Worm (Caenorhabditis elegans): ENCODE data around the gene cdr-2.

Gene cdr-2

DNA sequence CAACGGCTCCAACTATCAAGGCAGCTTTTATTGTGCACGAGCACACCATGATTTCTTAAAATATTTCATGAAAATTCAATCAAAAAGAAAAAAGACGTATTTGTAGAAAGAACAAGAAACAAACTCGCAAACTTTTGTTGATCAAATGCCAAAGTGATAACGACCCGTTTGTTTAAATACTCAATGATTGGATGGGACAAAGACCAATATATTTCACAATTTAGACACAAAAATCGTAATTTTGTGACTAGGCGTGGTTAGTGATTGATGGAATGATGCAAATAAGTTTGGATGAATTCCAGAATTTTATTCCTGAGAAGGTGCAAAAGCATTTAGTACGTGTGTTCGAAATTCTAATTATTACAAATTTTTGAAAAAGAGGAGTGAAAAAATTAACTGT lies at the start of gene cdr-2:
Gene cdr-2 (minus strand): TSS at position 54 of the 400 bp plus-strand sequence.
- no peak for TF ChIP-seq unc-62 (GFP tag; optimal IDR thresholded peaks at IDR 0.05)

DNA sequence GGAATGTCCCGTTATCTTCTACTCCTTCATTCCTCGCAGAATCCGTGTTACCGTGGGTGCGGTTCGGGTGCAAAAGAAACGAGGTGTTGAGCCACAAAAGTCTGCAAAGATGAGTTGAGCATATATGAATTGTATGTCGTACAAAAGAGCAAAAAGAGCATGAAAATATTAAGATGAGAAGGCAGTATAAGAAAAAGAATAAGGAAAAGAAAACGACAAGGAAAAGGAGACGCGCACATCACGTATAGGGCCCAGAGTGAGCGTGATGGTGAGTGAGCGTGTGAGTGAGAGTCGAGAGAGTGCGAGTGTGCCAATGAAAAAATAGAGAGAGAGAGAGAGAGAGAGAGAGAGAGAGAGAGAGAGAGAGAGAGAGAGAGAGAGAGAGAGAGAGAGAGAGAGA lies 47.4 kb upstream of the cdr-2 start, which contains the start of gene egl-10:
Gene egl-10 (minus strand): TSS at position 101 of the 400 bp plus-strand sequence.
- TF ChIP-seq unc-62 (GFP tag; optimal IDR thresholded peaks at IDR 0.05): no peak

DNA sequence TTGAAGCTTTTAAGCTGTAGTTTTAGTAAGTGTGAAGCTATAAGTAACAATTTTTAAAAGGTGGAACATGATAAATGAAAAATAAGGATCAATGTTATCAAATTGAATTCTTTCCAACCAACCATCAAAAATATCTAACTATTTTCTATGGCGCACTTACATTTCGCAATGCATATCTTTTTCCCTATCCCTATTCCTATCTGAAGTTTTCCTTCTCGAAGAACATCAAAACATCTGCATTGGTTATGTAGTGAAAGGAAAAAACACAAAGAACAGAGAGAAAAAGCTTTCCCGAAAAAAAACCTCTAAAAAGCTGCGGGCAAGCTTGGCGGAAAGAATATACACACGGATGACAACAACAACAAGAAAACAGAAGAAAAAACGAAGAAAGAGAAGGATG lies 45.1 kb upstream of the cdr-2 start:
- no peak for TF ChIP-seq unc-62 (GFP tag; optimal IDR thresholded peaks at IDR 0.05)

DNA sequence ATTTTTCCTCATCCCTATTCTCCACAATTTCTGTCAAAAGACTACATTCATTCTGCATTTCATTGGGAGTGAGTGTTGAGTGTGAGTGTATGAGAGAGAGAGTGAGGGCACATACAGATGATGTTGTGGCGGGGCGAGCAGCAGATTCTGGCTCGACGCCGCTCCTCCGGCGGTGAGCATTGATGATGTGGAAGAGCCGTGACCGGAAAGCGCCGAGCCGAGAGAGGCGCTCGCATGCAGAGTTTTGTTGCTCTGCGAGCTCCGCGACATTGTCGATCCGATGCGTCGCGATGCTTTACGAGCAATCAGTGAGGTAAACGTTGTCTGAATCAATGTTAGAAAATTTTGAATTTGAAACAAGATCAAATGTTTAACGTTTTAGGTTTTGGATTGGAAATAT lies 40.2 kb upstream of the cdr-2 start:
- TF ChIP-seq unc-62 (GFP tag; optimal IDR thresholded peaks at IDR 0.05): no peak

DNA sequence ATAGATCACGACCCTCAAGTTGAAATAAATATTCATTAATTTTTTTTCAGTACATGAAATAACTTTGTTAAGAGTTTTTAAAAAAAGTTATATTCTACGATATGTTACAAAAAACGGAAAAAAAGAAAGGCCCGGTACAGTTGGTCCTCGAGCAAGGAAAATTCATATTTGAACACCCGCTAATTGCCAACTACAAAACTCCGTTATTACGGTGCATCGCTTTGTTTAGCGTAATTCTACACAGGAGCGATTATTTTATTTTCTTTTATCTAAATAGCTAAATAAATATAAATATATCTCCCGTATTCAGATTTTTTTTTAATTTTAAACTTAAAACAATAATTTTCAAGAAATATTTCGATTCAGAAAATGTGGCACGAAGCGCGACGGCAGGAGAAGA lies 34.9 kb upstream of the cdr-2 start, which contains the start of gene F28C1.1:
Gene F28C1.1 (plus strand): TSS at position 365 of the 400 bp plus-strand sequence.
- TF ChIP-seq unc-62 (GFP tag; optimal IDR thresholded peaks at IDR 0.05): no peak

DNA sequence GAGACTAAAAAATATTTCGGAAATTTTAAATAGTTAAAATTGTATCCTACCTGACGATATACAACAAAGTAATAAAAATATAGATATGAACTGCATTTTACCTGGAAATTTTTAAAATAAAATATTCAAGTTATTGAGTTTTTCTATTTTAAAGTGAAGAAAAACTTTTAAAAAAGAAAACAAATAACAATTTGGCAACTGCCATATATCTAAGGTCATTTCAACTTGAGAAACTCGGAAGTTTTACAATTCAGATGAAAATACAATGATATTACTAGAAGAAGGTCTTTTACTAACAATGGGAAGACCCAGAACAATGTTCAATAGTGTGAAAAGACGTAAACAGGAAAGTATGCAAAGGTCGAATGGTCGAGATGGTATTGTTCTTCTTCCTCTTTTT lies 34.4 kb upstream of the cdr-2 start, which contains the start of gene C54D10.10:
Gene C54D10.10 (minus strand): TSS at position 101 of the 400 bp plus-strand sequence.
- no peak for TF ChIP-seq unc-62 (GFP tag; optimal IDR thresholded peaks at IDR 0.05)

DNA sequence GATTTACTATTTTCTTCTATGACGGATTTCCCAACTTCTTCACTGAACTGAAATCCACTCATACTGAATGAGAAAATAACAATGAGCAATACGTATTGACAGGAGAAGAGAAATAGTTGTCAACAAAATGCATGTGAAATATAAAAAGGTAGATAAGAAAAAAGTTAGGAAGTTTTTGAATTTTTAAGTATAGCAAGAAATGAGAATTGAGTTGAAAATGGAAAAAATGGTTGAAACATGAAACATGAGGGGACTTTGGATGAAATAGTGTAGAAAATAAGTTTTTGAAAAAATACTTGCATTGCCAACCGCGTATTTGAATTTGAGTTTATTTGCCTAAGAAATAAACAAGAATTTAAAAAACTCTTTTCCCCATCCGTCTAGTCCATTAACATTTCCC lies 31.4 kb upstream of the cdr-2 start, which contains the start of the genes pals-38 and C54D10.9:
Gene pals-38 (minus strand): TSS at position 101 of the 400 bp plus-strand sequence.
Gene C54D10.9 (plus strand): TSS at position 259 of the 400 bp plus-strand sequence.
- no peak for TF ChIP-seq unc-62 (GFP tag; optimal IDR thresholded peaks at IDR 0.05)

DNA sequence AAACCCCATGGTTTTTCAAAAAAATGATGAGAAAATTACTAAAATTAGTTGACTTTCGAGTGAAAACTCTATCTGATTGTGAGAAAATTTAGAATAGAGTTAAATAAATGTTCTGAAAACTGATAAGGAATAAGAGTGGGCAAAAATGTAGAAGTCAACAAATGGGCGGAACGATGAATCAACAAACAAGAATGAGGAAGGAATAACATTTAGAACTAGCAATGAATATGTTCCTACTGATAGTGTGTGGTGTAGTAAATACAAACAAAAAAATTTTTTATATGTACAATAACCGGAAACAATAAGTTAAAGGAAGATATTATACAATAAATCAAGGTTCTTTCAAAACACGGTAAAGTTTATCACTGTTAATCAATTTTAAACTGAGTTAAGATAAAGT lies 28.2 kb upstream of the cdr-2 start, which contains the start of gene pals-39:
Gene pals-39 (minus strand): TSS at position 101 of the 400 bp plus-strand sequence.
- no peak for TF ChIP-seq unc-62 (GFP tag; optimal IDR thresholded peaks at IDR 0.05)

DNA sequence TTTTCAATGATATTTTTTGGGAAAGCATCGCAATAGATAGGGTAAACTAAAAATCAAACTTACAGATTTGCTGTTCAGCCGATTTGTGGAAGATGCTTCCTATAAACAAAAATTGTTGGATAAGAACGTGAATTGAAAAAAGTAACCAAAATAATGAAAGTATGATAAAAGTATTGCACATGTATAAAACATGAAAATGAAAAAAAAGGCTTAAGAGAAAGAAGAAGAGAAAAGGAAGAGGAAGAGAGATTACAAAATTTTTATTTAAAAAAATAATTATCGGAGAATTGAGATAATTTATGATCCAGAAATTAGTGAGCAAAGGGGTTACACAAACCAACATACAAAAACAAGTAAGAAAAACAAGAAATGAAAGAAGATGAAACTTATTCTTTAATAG lies 25.9 kb upstream of the cdr-2 start, which contains the start of gene pals-37:
Gene pals-37 (minus strand): TSS at position 101 of the 400 bp plus-strand sequence.
- TF ChIP-seq unc-62 (GFP tag; optimal IDR thresholded peaks at IDR 0.05): no peak

DNA sequence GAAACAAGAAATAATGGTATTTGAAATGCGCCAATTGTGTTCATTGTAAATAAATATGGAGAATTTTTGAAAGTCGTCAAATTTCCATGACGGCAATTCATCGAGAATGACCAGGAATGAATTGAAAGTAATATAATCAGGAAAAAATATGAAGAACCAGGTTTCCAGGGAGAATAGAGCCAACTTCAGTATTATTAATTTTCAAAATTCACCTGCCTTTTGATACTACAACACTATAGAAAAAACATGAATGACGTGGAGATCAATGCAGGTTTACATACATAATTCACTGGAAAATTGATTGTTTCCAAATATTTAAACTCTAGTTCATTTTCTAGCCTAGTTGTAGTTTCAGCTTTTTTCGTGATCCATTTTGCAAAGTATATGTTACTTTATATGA lies 18.2 kb upstream of the cdr-2 start, which contains the start of gene srh-25:
Gene srh-25 (minus strand): TSS at position 101 of the 400 bp plus-strand sequence.
- no peak for TF ChIP-seq unc-62 (GFP tag; optimal IDR thresholded peaks at IDR 0.05)

DNA sequence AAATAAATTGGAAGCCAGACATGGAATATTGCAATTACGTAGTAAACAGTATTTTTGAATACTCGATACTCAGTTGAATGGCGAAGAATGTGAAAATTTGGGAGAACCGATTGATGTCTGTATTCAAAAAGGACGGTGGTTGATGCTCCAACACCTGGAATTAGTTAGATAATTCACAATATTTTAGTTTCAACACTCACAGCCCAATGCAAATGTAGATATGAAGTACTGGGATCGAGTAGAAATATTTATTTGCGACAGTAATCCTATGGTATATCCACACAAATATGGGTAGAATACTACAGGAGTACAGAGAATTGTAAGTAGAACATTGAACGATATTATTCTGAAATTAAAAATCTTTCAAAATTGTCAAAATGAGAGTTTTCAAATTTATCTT lies 17.6 kb upstream of the cdr-2 start:
- no peak for TF ChIP-seq unc-62 (GFP tag; optimal IDR thresholded peaks at IDR 0.05)

DNA sequence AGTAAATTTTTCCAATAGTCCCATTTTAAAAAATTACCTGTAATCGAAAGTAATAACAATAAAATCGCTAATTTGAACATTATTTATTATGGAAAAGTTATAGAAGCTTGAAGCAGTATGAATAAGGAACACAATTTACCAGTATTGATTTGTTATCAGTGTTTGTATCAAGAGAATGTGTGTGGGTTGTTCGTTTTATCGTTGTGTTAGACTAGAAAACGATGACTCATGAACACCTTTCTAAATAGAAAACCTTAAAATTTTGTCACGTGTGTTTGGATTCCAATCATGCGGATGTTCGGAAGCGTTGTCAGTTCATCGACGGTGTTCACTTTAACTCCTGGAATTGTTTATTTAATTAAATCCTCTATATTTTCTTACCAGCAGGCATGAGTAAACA lies 16.6 kb upstream of the cdr-2 start, which contains the start of gene C54D10.13:
Gene C54D10.13 (minus strand): TSS at position 179 of the 400 bp plus-strand sequence.
- TF ChIP-seq unc-62 (GFP tag; optimal IDR thresholded peaks at IDR 0.05): no peak

DNA sequence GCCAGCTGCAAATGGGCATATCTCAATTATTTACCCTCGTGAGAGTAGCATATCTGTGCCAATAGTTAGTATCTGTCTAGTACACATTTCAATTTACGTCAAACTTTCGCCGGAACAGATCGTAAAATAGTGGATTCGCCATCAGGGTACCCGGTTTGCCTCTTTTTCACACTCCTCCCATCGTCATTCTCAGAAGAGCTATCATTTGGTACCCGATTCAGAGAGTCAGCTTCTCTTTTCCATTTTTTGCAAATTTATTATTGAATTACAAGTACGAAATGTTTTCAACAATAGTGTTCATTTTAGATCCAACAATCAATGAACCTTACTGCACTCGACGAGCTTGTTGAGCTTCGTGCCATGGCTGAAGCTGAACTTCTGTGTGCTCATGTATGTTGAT lies 13.5 kb upstream of the cdr-2 start, which contains the start of gene C54D10.5:
Gene C54D10.5 (plus strand): TSS at position 301 of the 400 bp plus-strand sequence.
- no peak for TF ChIP-seq unc-62 (GFP tag; optimal IDR thresholded peaks at IDR 0.05)

DNA sequence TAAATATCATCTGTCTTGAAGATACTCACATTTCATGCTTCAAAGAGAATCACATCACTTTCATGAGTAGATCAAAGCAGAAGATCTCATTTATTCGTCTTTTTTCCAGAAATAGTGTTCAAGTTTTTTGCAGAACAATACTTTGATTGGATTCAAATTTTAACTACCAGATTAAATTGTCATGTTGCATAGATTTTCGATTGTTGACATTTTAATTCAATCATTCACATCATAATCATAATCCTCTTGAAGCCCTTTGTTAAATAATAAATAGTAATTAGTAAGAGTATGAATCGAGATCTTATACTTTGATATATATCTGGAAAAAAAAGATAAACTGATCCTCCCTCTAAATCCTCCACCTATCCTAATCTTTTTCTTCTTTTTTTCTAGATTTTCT lies 12.3 kb upstream of the cdr-2 start:
- TF ChIP-seq unc-62 (GFP tag; optimal IDR thresholded peaks at IDR 0.05): no peak

DNA sequence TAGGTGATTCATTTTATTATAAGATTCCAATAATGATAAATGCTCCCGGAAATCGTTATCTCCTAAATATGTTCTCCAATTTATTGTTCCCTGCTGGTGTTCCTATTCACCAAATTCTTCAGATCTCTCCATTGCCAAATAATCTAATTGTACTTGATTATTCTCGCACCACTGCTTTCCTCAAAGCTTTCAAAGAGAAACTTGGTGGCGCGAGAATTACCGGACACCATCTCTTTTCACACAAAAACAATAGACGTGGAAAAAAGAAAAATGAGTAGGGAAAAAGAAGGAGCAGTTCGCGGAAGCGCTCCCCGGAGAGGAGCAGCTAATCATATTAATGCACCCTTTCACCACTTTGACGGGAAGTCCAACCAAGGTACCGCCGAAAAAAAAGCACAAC lies 5.9 kb upstream of the cdr-2 start:
- TF ChIP-seq unc-62 (GFP tag; optimal IDR thresholded peaks at IDR 0.05): no peak

DNA sequence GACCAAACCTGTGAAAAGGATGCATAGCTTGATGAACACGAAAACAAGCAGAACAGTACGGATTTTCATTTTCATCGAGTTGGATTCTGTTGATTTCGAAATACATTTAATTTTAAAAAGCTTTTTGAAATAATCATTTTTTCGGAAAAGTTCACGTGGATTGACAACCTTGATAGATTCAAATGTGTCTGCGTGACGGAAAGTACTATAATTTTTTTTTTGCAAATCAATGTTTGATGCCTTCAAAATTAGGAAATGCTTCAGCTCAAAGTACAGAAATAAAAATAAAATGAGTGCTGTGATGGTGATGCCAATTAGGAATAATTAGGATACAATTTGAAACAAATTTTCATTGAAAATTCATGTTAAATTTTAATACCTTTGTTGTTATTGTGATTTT lies 5.3 kb upstream of the cdr-2 start, which contains the start of gene C54D10.4:
Gene C54D10.4 (minus strand): TSS at position 101 of the 400 bp plus-strand sequence.
- TF ChIP-seq unc-62 (GFP tag; optimal IDR thresholded peaks at IDR 0.05): no peak

DNA sequence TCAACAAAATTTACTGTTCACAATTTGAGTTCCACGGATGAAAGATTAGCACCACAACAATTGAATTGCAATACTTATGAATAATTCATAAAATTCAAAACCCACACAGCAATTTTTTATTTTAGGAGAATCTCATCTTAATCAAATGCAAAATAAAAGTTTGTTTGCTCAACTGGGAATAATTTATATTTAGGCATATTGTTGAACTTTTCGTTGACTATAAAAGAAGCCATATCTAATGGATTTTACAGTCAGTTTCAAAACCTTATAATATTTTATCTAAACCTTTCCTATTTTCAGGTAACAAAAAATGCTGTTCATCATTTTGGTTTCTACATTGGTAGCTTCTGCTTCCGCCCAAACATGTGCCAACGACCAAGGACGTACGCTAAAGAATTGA lies 2.8 kb upstream of the cdr-2 start, which contains the start of gene C54D10.3:
Gene C54D10.3 (plus strand): TSS at position 301 of the 400 bp plus-strand sequence.
- no peak for TF ChIP-seq unc-62 (GFP tag; optimal IDR thresholded peaks at IDR 0.05)

All from whole organism, dauer.